Fruit fly (Drosophila melanogaster) S2 (cell line): Measurements from ENCODE around the gene drongo.

ENCODE experiments used
- CG8478 ChIP-seq: fragments of >200 bp; optimal IDR thresholded peaks from 2 replicates; lab custom pipeline; 2018
- CTCF ChIP-seq, 2 experiments: fragments of >200 bp; optimal IDR thresholded peaks; 2 replicates each; lab custom pipeline; 2018

DNA sequence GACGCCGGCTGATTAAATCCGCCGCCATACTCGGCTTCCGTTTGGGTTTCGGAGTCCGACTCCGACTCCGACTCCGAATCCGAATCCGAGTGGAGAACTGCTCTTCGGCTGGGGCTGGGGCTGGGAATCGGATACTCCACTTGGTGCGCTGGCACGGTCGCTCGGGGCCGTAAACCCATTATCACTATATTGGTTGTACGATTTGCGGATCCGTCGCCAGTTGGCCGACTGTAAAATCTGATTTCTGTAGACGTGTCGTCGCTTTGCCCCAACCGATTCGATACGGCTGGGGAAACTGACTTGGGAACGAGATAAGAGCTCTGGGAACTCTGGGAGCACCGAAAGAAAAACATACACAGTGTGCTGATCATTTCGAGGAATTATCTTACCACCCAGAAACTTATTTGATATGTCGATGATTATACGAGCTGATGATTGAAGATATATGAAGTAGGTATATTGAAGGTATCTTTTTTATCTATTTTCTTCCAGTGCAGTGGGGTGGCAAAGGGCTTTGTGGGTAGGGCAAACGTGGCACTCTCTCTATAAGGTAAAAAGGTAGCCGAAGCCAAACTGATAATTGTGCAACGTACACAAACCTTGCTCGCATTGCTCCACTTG is 7.1 kb upstream of the drongo start:
- TF ChIP-seq CTCF (optimal IDR thresholded peaks at IDR 0.05; lab: Kevin White, UChicago) (no peak), CG8478 (lab: Kevin White, UChicago) (no peak)
